Worm (Caenorhabditis elegans): ENCODE results near the gene ecps-1.

The ecps-1 gene

DNA sequence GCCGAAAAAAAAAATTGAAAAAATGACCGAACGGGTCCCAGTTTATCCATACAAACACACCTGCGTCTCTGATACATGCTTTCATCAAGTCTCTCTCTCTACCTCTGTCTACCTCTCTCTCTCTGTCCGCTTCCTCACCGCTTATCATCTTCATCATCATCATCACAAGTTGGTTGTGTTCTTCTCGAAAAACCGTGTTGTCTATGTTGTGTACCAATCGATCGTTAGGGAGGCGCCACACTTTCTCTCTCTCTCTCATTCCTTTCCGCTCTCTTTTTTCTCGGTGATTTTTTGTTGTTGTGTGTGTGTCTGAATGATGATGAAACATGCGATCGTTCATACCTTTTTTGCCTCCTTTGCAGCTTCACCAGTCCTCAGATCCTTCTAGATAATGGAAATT lies 3.3 kb upstream of the ecps-1 start (continued):
- TF ChIP-seq mab-5 (tag; optimal IDR thresholded peaks at IDR 0.05) (no peak), aly-2 (tag; optimal IDR thresholded peaks at IDR 0.05) (no peak), nhr-237 (tag; optimal IDR thresholded peaks at IDR 0.05) (no peak)

DNA sequence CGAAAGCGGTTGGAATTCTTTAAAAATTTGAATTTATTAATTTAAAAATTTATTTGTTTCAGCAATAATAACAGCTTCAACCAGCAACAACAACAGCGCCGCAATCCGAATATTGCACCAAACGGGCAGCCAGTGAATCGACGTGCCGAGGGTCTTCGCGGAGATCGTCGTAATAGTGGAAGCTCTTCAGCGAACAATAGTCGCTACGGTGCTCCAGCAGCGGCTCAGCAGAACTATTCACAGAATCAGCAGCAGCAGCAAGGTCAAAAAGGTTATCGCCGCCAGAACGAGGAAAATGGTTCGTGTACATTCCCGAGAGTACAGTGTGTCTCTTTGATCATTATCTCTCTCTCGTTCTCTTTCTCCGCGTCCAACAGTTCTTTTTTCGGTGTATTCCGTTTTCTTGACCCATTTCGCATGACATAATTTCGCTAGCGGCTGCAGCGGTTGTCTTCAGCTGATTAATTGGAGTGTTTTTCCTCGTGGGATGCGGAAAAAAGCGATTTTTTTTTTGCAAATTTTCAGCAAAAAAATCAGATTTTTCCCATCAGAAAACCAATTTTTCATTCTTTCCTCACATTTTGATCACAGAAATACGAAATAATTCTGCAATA lies 2.7 kb upstream of the ecps-1 start:
- TF ChIP-seq unc-62 (GFP tag; optimal IDR thresholded peaks at IDR 0.05): no peak
- no peak for TF ChIP-seq ZK546.5 (tag; optimal IDR thresholded peaks at IDR 0.05)
- no peak for TF ChIP-seq nhr-12 (tag; optimal IDR thresholded peaks at IDR 0.05)
- TF ChIP-seq Y55F3AM.14 (GFP tag; optimal IDR thresholded peaks at IDR 0.05): no peak
- no peak for TF ChIP-seq nhr-23 (tag; optimal IDR thresholded peaks at IDR 0.05)
- TF ChIP-seq zag-1 (tag; optimal IDR thresholded peaks at IDR 0.05): no peak
- TF ChIP-seq lsy-2 (tag; optimal IDR thresholded peaks at IDR 0.05): no peak
- no peak for TF ChIP-seq nhr-6 (tag; optimal IDR thresholded peaks at IDR 0.05)
- no peak for TF ChIP-seq ztf-11 (tag; optimal IDR thresholded peaks at IDR 0.05)
- TF ChIP-seq F13H6.1 (tag; optimal IDR thresholded peaks at IDR 0.05): no peak
- TF ChIP-seq aly-2 (tag; optimal IDR thresholded peaks at IDR 0.05): no peak
- TF ChIP-seq ztf-4 (tag; optimal IDR thresholded peaks at IDR 0.05): no peak
- no peak for TF ChIP-seq ceh-16 (tag; optimal IDR thresholded peaks at IDR 0.05)

DNA sequence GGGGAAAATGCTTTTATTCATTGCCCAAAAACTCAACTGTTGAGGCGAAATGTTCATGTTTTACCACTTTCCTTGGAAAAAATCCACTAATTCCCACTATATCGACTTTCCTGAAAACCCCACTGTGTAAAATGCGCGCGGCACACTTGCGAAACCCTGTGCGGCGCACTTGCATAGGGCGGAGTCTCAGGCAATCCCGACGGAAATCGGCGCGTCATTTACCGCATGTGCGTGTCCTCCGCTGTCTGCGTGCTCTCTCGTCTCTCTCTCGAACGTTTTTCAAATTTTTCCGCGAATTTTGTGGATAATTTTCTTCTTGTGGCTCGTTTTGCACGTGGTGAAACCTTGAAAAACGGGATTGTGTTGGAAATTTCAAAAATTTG lies 804 bp upstream of the ecps-1 start, which contains the start of gene atx-2:
Gene atx-2 (plus strand): TSS at position 226 of the 383 bp plus-strand sequence.
- TF ChIP-seq ceh-82 (tag; optimal IDR thresholded peaks at IDR 0.05) (no peak), ceh-16 (tag; optimal IDR thresholded peaks at IDR 0.05) (peak; percentile 16), R02D3.7 (tag; optimal IDR thresholded peaks at IDR 0.05) (peak; percentile 23), nhr-12 (tag; optimal IDR thresholded peaks at IDR 0.05) (no peak), C34F6.9 (tag; optimal IDR thresholded peaks at IDR 0.05) (peak; percentile 74), ztf-11 (tag; optimal IDR thresholded peaks at IDR 0.05) (peak; percentile 35), mbf-1 (tag; optimal IDR thresholded peaks at IDR 0.05) (no peak), sma-9 (GFP tag; optimal IDR thresholded peaks at IDR 0.05) (peak; percentile 79), sma-9 (tag; optimal IDR thresholded peaks at IDR 0.05) (no peak), mab-5 (tag; optimal IDR thresholded peaks at IDR 0.05) (peak; percentile 86), nhr-23 (tag; optimal IDR thresholded peaks at IDR 0.05) (no peak), alr-1 (tag; optimal IDR thresholded peaks at IDR 0.05) (no peak), Y55F3AM.14 (GFP tag; optimal IDR thresholded peaks at IDR 0.05) (peak; percentile 86), nhr-11 (tag; optimal IDR thresholded peaks at IDR 0.05) (peak; percentile 1), nhr-21 (tag; optimal IDR thresholded peaks at IDR 0.05) (peak; percentile 48), nhr-10 (tag; optimal IDR thresholded peaks at IDR 0.05) (peak; percentile 31), nhr-6 (tag; optimal IDR thresholded peaks at IDR 0.05) (no peak), egl-27 (tag; optimal IDR thresholded peaks at IDR 0.05) (peak; percentile 38), nhr-237 (tag; optimal IDR thresholded peaks at IDR 0.05) (no peak), blmp-1 (tag; optimal IDR thresholded peaks at IDR 0.05; ENCODE audit: insufficient read depth) (no peak), crh-2 (tag; optimal IDR thresholded peaks at IDR 0.05) (peak; percentile 77), elt-1 (tag; optimal IDR thresholded peaks at IDR 0.05) (no peak), lin-13 (GFP tag; optimal IDR thresholded peaks at IDR 0.05) (peak; percentile 82), ZK546.5 (tag; optimal IDR thresholded peaks at IDR 0.05) (no peak), ztf-4 (tag; optimal IDR thresholded peaks at IDR 0.05) (peak; percentile 43), lin-39 (tag; optimal IDR thresholded peaks at IDR 0.05) (no peak), lsy-2 (tag; optimal IDR thresholded peaks at IDR 0.05) (peak; percentile 68 to 81), zag-1 (tag; optimal IDR thresholded peaks at IDR 0.05) (peak; percentile 57), dmd-4 (tag; optimal IDR thresholded peaks at IDR 0.05) (no peak), skn-1 (tag; optimal IDR thresholded peaks at IDR 0.05) (peak; percentile 22), sem-4 (tag; optimal IDR thresholded peaks at IDR 0.05) (peak; percentile 73), nhr-77 (tag; optimal IDR thresholded peaks at IDR 0.05) (no peak), ztf-1 (GFP tag; conservative IDR thresholded peaks at IDR 0.05) (no peak), snpc-4 (tag; optimal IDR thresholded peaks at IDR 0.05) (peak; percentile 27), unc-62 (GFP tag; optimal IDR thresholded peaks at IDR 0.05) (no peak), nhr-129 (tag; optimal IDR thresholded peaks at IDR 0.05) (peak; percentile 81), peb-1 (tag; optimal IDR thresholded peaks at IDR 0.05) (no peak), unc-39 (tag; optimal IDR thresholded peaks at IDR 0.05) (no peak), gmeb-1 (tag; optimal IDR thresholded peaks at IDR 0.05) (peak; percentile 81), ama-1 (optimal IDR thresholded peaks at IDR 0.05) (no peak), unc-55 (GFP tag; optimal IDR thresholded peaks at IDR 0.05) (peak; percentile 91), lin-11 (tag; optimal IDR thresholded peaks at IDR 0.05) (peak; percentile 69), aly-2 (tag; optimal IDR thresholded peaks at IDR 0.05) (no peak), fos-1 (tag; optimal IDR thresholded peaks at IDR 0.05) (peak; percentile 47), F13H6.1 (tag; optimal IDR thresholded peaks at IDR 0.05) (peak; percentile 91), sma-3 (GFP tag; optimal IDR thresholded peaks at IDR 0.05) (peak; percentile 78), nhr-25 (tag; optimal IDR thresholded peaks at IDR 0.05) (peak; percentile 74), mdl-1 (tag; optimal IDR thresholded peaks at IDR 0.05) (peak; percentile 60 to 79)
